Worm (Caenorhabditis elegans): ENCODE data around the gene hsp-4.

ce11 chrII:7356326-7356725 is 3.9 kb upstream of the hsp-4 start, which contains the start of gene haf-2:
- no peak for TF ChIP-seq ztf-4 (tag; optimal IDR thresholded peaks at IDR 0.05)
- no peak for TF ChIP-seq elt-3 (tag; optimal IDR thresholded peaks at IDR 0.05)
